Worm (Caenorhabditis elegans) whole organism, young adult: Measurements from ENCODE around the gene let-716.

ENCODE experiments used
- F23B12.7 ChIP-seq: sonication (generic microtip); optimal IDR thresholded peaks from 2 replicates; lab custom pipeline; 2017; ENCODE audit warnings: missing genetic modification characterization, mild to moderate bottlenecking, missing compliant biosample characterization, antibody characterized with exemption, moderate library complexity; ENCODE audit not compliant: insufficient read depth
- F33H1.4 ChIP-seq: fragments of 200-800 bp; sonication (Bioruptor generic); IDR thresholded peaks from 2 replicates; pipeline ENCODE4 v1.3.6; 2022; ENCODE audit warnings: missing genetic modification reagents, missing genetic modification characterization, missing compliant biosample characterization
- F49E8.2 ChIP-seq: sonication (generic microtip); optimal IDR thresholded peaks from 3 replicates; lab custom pipeline; 2017; ENCODE audit warnings: missing genetic modification characterization, mild to moderate bottlenecking, missing compliant biosample characterization, antibody characterized with exemption, moderate library complexity; ENCODE audit not compliant: insufficient read depth
- F52B5.7 ChIP-seq: sonication (generic microtip); optimal IDR thresholded peaks from 2 replicates; lab custom pipeline; 2016; ENCODE audit warnings: mild to moderate bottlenecking, missing genetic modification characterization, missing compliant biosample characterization
- Y53F4B.3 ChIP-seq: fragments of 200-800 bp; sonication (Bioruptor generic); IDR thresholded peaks from 2 replicates; pipeline ENCODE4 v1.3.6; 2022; ENCODE audit warnings: missing genetic modification reagents, missing genetic modification characterization, missing compliant biosample characterization
- akir-1 ChIP-seq: fragments of 200-800 bp; sonication (Bioruptor generic); optimal IDR thresholded peaks from 2 replicates; lab custom pipeline; 2018; ENCODE audit warnings: mild to moderate bottlenecking, missing genetic modification characterization, moderate library complexity, missing compliant biosample characterization
- ama-1 ChIP-seq, 3 experiments: fragments of 150-350 bp in 1 of 3; sonication (generic microtip) in 2 of 3; optimal IDR thresholded peaks; 2 replicates each; lab custom pipeline; 2014 to 2018; ENCODE audit warnings: missing biosample characterization in 2 of 3, missing genetic modification characterization in 2 of 3, missing genetic modification reagents in 2 of 3
- aptf-2 ChIP-seq: fragments of 200-800 bp; sonication (Bioruptor generic); conservative IDR thresholded peaks from 2 replicates; pipeline ENCODE4 v1.3.6; 2022; ENCODE audit warnings: missing genetic modification reagents, missing genetic modification characterization, missing compliant biosample characterization
- attf-3 ChIP-seq: fragments of 200-800 bp; sonication (Bioruptor generic); conservative IDR thresholded peaks from 2 replicates; pipeline ENCODE4 v1.3.6; 2022; ENCODE audit warnings: missing genetic modification reagents, missing genetic modification characterization, missing compliant biosample characterization
- ceh-27 ChIP-seq: fragments of 200-800 bp; sonication (Bioruptor generic); optimal IDR thresholded peaks from 2 replicates; lab custom pipeline; 2018; ENCODE audit warnings: mild to moderate bottlenecking, missing genetic modification characterization, moderate library complexity, missing compliant biosample characterization
- dpl-1 ChIP-seq: fragments of 150-350 bp; optimal IDR thresholded peaks from 2 replicates; lab custom pipeline; 2014; ENCODE audit warnings: missing biosample characterization, missing genetic modification reagents, missing genetic modification characterization
- efl-1 ChIP-seq: fragments of 150-350 bp; optimal IDR thresholded peaks from 2 replicates; lab custom pipeline; 2014; ENCODE audit warnings: missing biosample characterization, missing genetic modification reagents, missing genetic modification characterization
- ekl-4 ChIP-seq: fragments of 200-800 bp; sonication (Bioruptor generic); IDR thresholded peaks from 2 replicates; pipeline ENCODE4 v1.3.6; 2022; ENCODE audit warnings: missing genetic modification reagents, missing genetic modification characterization, missing compliant biosample characterization
- him-1 ChIP-seq: sonication (generic microtip); optimal IDR thresholded peaks from 2 replicates; lab custom pipeline; 2016; ENCODE audit warnings: missing genotype, missing genetic modification reagents, missing genetic modification characterization, missing compliant biosample characterization
- hlh-12 ChIP-seq: sonication (generic microtip); optimal IDR thresholded peaks from 2 replicates; lab custom pipeline; 2016; ENCODE audit warnings: missing genetic modification characterization, missing compliant biosample characterization
- hmg-1.2 ChIP-seq: fragments of 200-800 bp; sonication (Bioruptor generic); IDR thresholded peaks from 2 replicates; pipeline ENCODE4 v1.3.6; 2022; ENCODE audit warnings: missing genetic modification reagents, missing genetic modification characterization, missing compliant biosample characterization
- hmg-20 ChIP-seq: fragments of 200-800 bp; sonication (Bioruptor generic); IDR thresholded peaks from 2 replicates; pipeline ENCODE4 v1.3.6; 2022; ENCODE audit warnings: missing genetic modification reagents, missing genetic modification characterization, missing compliant biosample characterization
- lin-35 ChIP-seq, 3 experiments: fragments of 150-350 bp in 2 of 3; sonication (generic microtip) in 1 of 3; optimal IDR thresholded peaks; 2 replicates each; lab custom pipeline; 2014 to 2018; ENCODE audit warnings: missing biosample characterization in 3 of 3, missing genetic modification characterization in 3 of 3, missing genetic modification reagents in 3 of 3
- lsl-1 ChIP-seq: fragments of 200-800 bp; sonication (Bioruptor generic); optimal IDR thresholded peaks from 2 replicates; lab custom pipeline; 2018; ENCODE audit warnings: mild to moderate bottlenecking, missing genetic modification characterization, moderate library complexity, missing compliant biosample characterization
- madf-3 ChIP-seq: fragments of 200-800 bp; sonication (Bioruptor generic); IDR thresholded peaks from 2 replicates; pipeline ENCODE4 v1.3.6; 2022; ENCODE audit warnings: missing genetic modification reagents, missing genetic modification characterization, missing compliant biosample characterization
- madf-6 ChIP-seq: fragments of 200-800 bp; sonication (Bioruptor generic); IDR thresholded peaks from 2 replicates; pipeline ENCODE4 v1.3.6; 2022; ENCODE audit warnings: missing genetic modification reagents, missing genetic modification characterization, missing compliant biosample characterization
- madf-8 ChIP-seq: fragments of 200-800 bp; sonication (Bioruptor generic); conservative IDR thresholded peaks from 2 replicates; pipeline ENCODE4 v1.3.6; 2022; ENCODE audit warnings: missing genetic modification reagents, missing genetic modification characterization, missing compliant biosample characterization
- nhr-27 ChIP-seq: fragments of 200-800 bp; sonication (Bioruptor generic); optimal IDR thresholded peaks from 2 replicates; lab custom pipeline; 2018; ENCODE audit warnings: mild to moderate bottlenecking, missing genetic modification characterization, moderate library complexity, missing compliant biosample characterization
- nhr-80 ChIP-seq: sonication (generic microtip); optimal IDR thresholded peaks from 2 replicates; lab custom pipeline; 2016; ENCODE audit warnings: missing genetic modification characterization, missing compliant biosample characterization
- pha-4 ChIP-seq: fragments of 150-350 bp; sonication (generic microtip); optimal IDR thresholded peaks from 2 replicates; lab custom pipeline; 2014; ENCODE audit warnings: missing biosample characterization, missing genetic modification reagents, missing genetic modification characterization
- snpc-4 ChIP-seq, 5 experiments: fragments of 150-350 bp in 1 of 5; sonication (generic microtip) in 4 of 5; optimal IDR thresholded peaks; 2 replicates each; lab custom pipeline; 2014 to 2018; ENCODE audit warnings: missing genetic modification characterization in 5 of 5, missing biosample characterization in 3 of 5, antibody characterized with exemption in 2 of 5, mild to moderate bottlenecking in 2 of 5, missing compliant biosample characterization in 2 of 5, missing genotype in 2 of 5, moderate library complexity in 2 of 5, missing genetic modification reagents in 1 of 5
- xnd-1 ChIP-seq: sonication (generic microtip); optimal IDR thresholded peaks from 2 replicates; lab custom pipeline; 2016; ENCODE audit warnings: missing genotype, missing genetic modification reagents, missing genetic modification characterization, missing compliant biosample characterization
- zim-3 ChIP-seq: sonication (generic microtip); optimal IDR thresholded peaks from 2 replicates; lab custom pipeline; 2017; ENCODE audit warnings: mild to moderate bottlenecking, missing genetic modification characterization, moderate library complexity, missing compliant biosample characterization
- ztf-18 ChIP-seq: sonication (generic microtip); optimal IDR thresholded peaks from 2 replicates; lab custom pipeline; 2016; ENCODE audit warnings: missing genotype, mild to moderate bottlenecking, missing genetic modification characterization, missing compliant biosample characterization
- ztf-26 ChIP-seq: sonication (generic microtip); optimal IDR thresholded peaks from 2 replicates; lab custom pipeline; 2017; ENCODE audit warnings: missing genetic modification characterization, missing compliant biosample characterization

let-716 gene

DNA sequence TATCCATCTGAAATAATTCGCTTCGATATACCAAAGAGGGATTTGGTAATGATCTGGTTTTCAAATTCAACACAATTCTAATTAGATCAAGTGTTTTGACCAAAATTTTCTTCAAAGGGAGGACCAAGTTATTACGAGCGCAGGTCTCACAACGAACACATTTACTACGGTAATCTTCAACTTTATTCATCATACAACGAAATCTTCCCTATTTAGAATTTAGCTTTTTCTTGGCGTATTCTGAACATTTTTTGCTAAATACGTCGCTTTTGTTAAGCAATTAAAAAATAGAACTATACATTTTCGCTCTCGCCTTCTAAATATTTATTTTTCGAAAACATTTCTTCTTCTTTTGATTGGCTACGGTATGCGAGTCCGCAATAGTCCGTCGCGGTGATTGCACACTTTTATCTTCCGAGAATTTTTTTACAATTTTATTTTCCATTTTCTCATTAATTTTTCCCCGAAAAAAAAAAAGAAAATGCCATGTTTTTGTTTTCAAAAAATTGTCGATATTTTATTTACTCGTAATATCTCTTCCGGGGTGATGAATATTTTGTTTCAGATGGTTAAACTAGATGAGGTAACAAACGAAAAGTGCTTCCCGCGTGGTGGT, at the start of gene let-716:
Gene let-716, plus strand, starts transcription at position 566 of the 616 bp plus-strand sequence.
- TF ChIP-seq ama-1 (optimal IDR thresholded peaks at IDR 0.05; lab: Kevin White, UChicago) = no peak
- peak in 1 of 2 experiments; percentile 2 for TF ChIP-seq ama-1 (GFP tag; optimal IDR thresholded peaks at IDR 0.05; lab: Kevin White, UChicago)
- peak; percentile 14 for TF ChIP-seq xnd-1 (tag; lab: Kevin White, UChicago)
- peak in 1 of 3 experiments; percentile 39 for TF ChIP-seq lin-35 (GFP tag; optimal IDR thresholded peaks at IDR 0.05; lab: Kevin White, UChicago)
- TF ChIP-seq ztf-26 = no peak
- TF ChIP-seq attf-3 = no peak
- peak; percentile 20 for TF ChIP-seq F23B12.7 (tag; lab: Kevin White, UChicago)
- TF ChIP-seq ztf-18 (tag; lab: Kevin White, UChicago) = peak; percentile 1
- peak; percentile 42 for TF ChIP-seq him-1 (tag; lab: Kevin White, UChicago)
- no peak for TF ChIP-seq dpl-1
- TF ChIP-seq lsl-1 (GFP tag; lab: Kevin White, UChicago) = peak; percentile 87
- TF ChIP-seq F33H1.4 (GFP tag; lab: Robert Waterston, UW) = peak; percentile 64
- TF ChIP-seq madf-6 (GFP tag; lab: Robert Waterston, UW) = peak; percentile 30; the same call in 1 of the 2 replicates
- peak; percentile 59 for TF ChIP-seq F49E8.2 (tag; lab: Kevin White, UChicago)

DNA sequence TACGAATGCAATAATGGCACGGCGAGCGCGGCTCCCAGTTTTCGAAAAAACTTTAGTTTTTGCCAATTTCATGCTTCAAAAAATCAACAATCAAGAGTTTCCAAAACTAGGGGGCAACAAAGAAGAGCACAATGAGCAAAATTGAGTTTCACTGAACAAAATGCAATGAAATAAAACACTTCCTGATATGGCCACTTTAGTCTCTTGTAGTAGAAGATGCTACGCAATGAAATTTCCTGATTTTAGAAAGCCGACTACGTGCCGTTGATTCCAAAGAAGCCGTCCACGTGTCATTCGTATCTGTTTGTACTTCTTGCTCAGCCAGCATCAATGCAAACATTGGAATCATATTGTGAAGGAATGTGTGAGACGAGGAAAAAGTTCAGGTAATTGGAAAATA, 49.0 kb upstream of the let-716 start:
- TF ChIP-seq hlh-12 (tag; lab: Kevin White, UChicago) (no peak), hmg-20 (GFP tag; lab: Robert Waterston, UW) (no peak), zim-3 (tag; lab: Kevin White, UChicago) (no peak), nhr-27 (tag; lab: Kevin White, UChicago) (no peak), nhr-80 (tag; lab: Kevin White, UChicago) (no peak), attf-3 (no peak), Y53F4B.3 (GFP tag; lab: Robert Waterston, UW) (no peak), akir-1 (GFP tag; lab: Kevin White, UChicago) (no peak), pha-4 (no peak), F23B12.7 (tag; lab: Kevin White, UChicago) (no peak), efl-1 (GFP tag; lab: Kevin White, UChicago) (no peak), aptf-2 (no peak), ceh-27 (no peak), xnd-1 (tag; lab: Kevin White, UChicago) (no peak), snpc-4 (GFP tag; optimal IDR thresholded peaks at IDR 0.05; lab: Kevin White, UChicago) (no peak), snpc-4 (tag; optimal IDR thresholded peaks at IDR 0.05; lab: Kevin White, UChicago) (no peak)

DNA sequence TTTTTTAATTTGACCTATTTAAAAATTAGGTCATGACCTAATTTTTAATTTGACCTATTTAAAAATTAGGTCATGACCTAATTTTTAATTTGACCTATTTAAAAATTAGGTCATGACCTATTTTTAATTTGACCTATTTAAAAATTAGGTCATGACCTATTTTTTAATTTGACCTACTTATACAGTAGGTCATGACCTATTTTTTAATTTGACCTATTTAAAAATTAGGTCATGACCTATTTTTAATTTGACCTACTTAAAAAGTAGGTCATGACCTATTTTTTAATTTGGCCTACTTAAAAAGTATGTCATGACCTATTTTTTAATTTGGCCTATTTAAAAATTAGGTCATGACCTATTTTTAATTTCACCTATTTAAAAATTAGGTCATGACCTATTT, 45.6 kb upstream of the let-716 start:
- TF ChIP-seq madf-6 (GFP tag; lab: Robert Waterston, UW) = peak; percentile 69
- TF ChIP-seq madf-8 (GFP tag; lab: Robert Waterston, UW) = peak; percentile 41; the same call in 1 of the 2 replicates

DNA sequence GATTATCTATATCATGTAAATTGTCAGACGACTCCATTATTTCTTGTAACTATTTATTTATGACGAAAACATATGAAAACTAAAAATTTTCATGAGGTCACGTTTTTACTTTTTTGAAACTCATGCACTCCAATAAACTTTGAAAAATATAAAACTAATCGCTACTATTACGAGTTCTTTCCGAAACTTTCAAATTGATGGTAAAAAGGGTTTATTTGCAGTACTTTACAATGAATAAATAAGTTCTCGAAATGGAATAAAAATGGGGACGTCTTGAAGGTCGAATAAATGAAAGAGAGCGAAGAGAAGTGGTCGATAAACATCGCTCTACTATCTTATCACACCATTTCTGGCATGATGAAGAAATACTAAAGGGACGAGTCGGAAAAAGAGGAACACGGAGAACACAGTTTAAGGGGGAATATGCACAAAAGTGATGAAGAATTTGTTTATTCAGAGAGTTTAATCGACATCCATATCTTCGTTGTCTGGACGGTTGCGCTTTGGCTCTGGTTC, 43.4 kb upstream of the let-716 start, which contains the start of gene let-767:
Gene let-767, minus strand, starts transcription at position 51 of the 516 bp plus-strand sequence.
- TF ChIP-seq ekl-4 (peak; percentile 32; the same call in 1 of the 2 replicates), F52B5.7 (tag; lab: Kevin White, UChicago) (no peak), nhr-80 (tag; lab: Kevin White, UChicago) (peak; percentile 45), hmg-1.2 (GFP tag; lab: Robert Waterston, UW) (0 out of 2 replicates have a peak, but pooled peaks have one; percentile 4), hlh-12 (tag; lab: Kevin White, UChicago) (no peak), madf-3 (GFP tag; lab: Robert Waterston, UW) (0 out of 2 replicates have a peak, but pooled peaks have one; percentile 36)
